Fruit fly (Drosophila melanogaster): ENCODE measurements around the gene yem.

yem gene

dm6 chr3R:29148072-29148471, 25.4 kb upstream of the yem start, which contains the start of the genes CG11882 and Pglym78 (continued):
- peak; percentile 37 for TF ChIP-seq CG12942 (GFP tag; optimal IDR thresholded peaks at IDR 0.05)
- peak; percentile 96 for TF ChIP-seq Ets97D (GFP tag; optimal IDR thresholded peaks at IDR 0.05)
- no peak for TF ChIP-seq CG10274 (GFP tag; optimal IDR thresholded peaks at IDR 0.05)
- peak; percentile 25 for TF ChIP-seq CG18764 (GFP tag; optimal IDR thresholded peaks at IDR 0.05)
- peak; percentile 8 for TF ChIP-seq vfl (GFP tag; optimal IDR thresholded peaks at IDR 0.05)
- TF ChIP-seq Hand (GFP tag; optimal IDR thresholded peaks at IDR 0.05), result no peak
- no peak for TF ChIP-seq CG9215 (GFP tag; IDR thresholded peaks at IDR 0.05)
- TF ChIP-seq CG13123 (GFP tag; optimal IDR thresholded peaks at IDR 0.05), result no peak
- peak; percentile 89 for TF ChIP-seq Sry-δ (GFP tag; optimal IDR thresholded peaks at IDR 0.05)
- peak; percentile 44 for TF ChIP-seq HLH54F (GFP tag; optimal IDR thresholded peaks at IDR 0.05)
- no peak for TF ChIP-seq CG30431 (GFP tag; optimal IDR thresholded peaks at IDR 0.05)
- peak; percentile 34 for TF ChIP-seq tx (GFP tag; optimal IDR thresholded peaks at IDR 0.05)
- no peak for TF ChIP-seq lab (GFP tag; optimal IDR thresholded peaks at IDR 0.05)
- peak; percentile 17 for TF ChIP-seq CG7928 (GFP tag; optimal IDR thresholded peaks at IDR 0.05)
- peak; percentile 74 for TF ChIP-seq CG13894 (tag; optimal IDR thresholded peaks at IDR 0.05)
- peak; percentile 49 for TF ChIP-seq CG12391 (tag; optimal IDR thresholded peaks at IDR 0.05)
- peak; percentile 52 for TF ChIP-seq Fer1 (GFP tag; optimal IDR thresholded peaks at IDR 0.05)
- no peak for TF ChIP-seq Mad (GFP tag; optimal IDR thresholded peaks at IDR 0.05)
- TF ChIP-seq Opbp (GFP tag; IDR thresholded peaks at IDR 0.05; ENCODE audit: partially characterized antibody), result peak; percentile 66
- TF ChIP-seq CoRest (tag; optimal IDR thresholded peaks at IDR 0.05), result peak; percentile 55
- TF ChIP-seq CG12744 (GFP tag; optimal IDR thresholded peaks at IDR 0.05), result peak; percentile 23
- no peak for TF ChIP-seq CG14860 (GFP tag; IDR thresholded peaks at IDR 0.05; ENCODE audit: partially characterized antibody)
- no peak for TF ChIP-seq pan (optimal IDR thresholded peaks at IDR 0.05)
- TF ChIP-seq pan (GFP tag; optimal IDR thresholded peaks at IDR 0.05 in 1 of 2, IDR thresholded peaks at IDR 0.05 in 1 of 2), result peak in 1 of 2 experiments; percentile 39
- peak; percentile 34 for TF ChIP-seq mirr (GFP tag; optimal IDR thresholded peaks at IDR 0.05)
- TF ChIP-seq esg (GFP tag; conservative IDR thresholded peaks at IDR 0.05), result no peak
- peak; percentile 21; the same call in 1 of the 3 replicates for TF ChIP-seq Aef1 (GFP tag; IDR thresholded peaks at IDR 0.05)
- no peak; the same call in 1 of the 2 replicates for TF ChIP-seq CG7372 (GFP tag; IDR thresholded peaks at IDR 0.05)
- TF ChIP-seq CG4854 (GFP tag; optimal IDR thresholded peaks at IDR 0.05), result no peak
- TF ChIP-seq sc (optimal IDR thresholded peaks at IDR 0.05), result no peak
- TF ChIP-seq sc (GFP tag; optimal IDR thresholded peaks at IDR 0.05), result no peak
- TF ChIP-seq CG6175 (GFP tag; IDR thresholded peaks at IDR 0.05), result no peak
- no peak for TF ChIP-seq CG15479 (GFP tag; optimal IDR thresholded peaks at IDR 0.05)
- peak; percentile 51 for TF ChIP-seq nom (GFP tag; optimal IDR thresholded peaks at IDR 0.05)
- TF ChIP-seq CG14710 (tag; optimal IDR thresholded peaks at IDR 0.05), result peak; percentile 41
- no peak for TF ChIP-seq tio (GFP tag; optimal IDR thresholded peaks at IDR 0.05)
- no peak for TF ChIP-seq hth (optimal IDR thresholded peaks at IDR 0.05)
- TF ChIP-seq CG6683 (GFP tag; optimal IDR thresholded peaks at IDR 0.05), result no peak
- TF ChIP-seq caup (GFP tag; optimal IDR thresholded peaks at IDR 0.05; ENCODE audit: severe bottlenecking), result peak; percentile 44
- peak; percentile 3 for TF ChIP-seq pros (GFP tag; optimal IDR thresholded peaks at IDR 0.05)
- no peak for TF ChIP-seq CG16813 (GFP tag; IDR thresholded peaks at IDR 0.05; ENCODE audit: partially characterized antibody)
- TF ChIP-seq CG17361 (GFP tag; IDR thresholded peaks at IDR 0.05), result no peak
- TF ChIP-seq slou (GFP tag; optimal IDR thresholded peaks at IDR 0.05), result no peak
- no peak for TF ChIP-seq danr (GFP tag; IDR thresholded peaks at IDR 0.05)
- TF ChIP-seq CG9437 (GFP tag; optimal IDR thresholded peaks at IDR 0.05), result no peak
- TF ChIP-seq CG15011 (GFP tag; optimal IDR thresholded peaks at IDR 0.05), result no peak
- TF ChIP-seq CG32532 (GFP tag; IDR thresholded peaks at IDR 0.05), result peak; percentile 72
- TF ChIP-seq dpn (GFP tag; optimal IDR thresholded peaks at IDR 0.05), result peak; percentile 55 to 58
- peak; percentile 36 for TF ChIP-seq CG1647 (GFP tag; optimal IDR thresholded peaks at IDR 0.05)
- no peak for TF ChIP-seq CG12236 (GFP tag; optimal IDR thresholded peaks at IDR 0.05)
- TF ChIP-seq pho (GFP tag; optimal IDR thresholded peaks at IDR 0.05), result peak; percentile 73
- no peak for TF ChIP-seq B-H1 (GFP tag; IDR thresholded peaks at IDR 0.05)

Data from whole organism, embryonic.